Worm (Caenorhabditis elegans) whole organism, late embryonic: ENCODE results near the gene T05A8.6.

ENCODE experiments used
- ceh-22 ChIP-seq: sonication (generic microtip); optimal IDR thresholded peaks from 2 replicates; lab custom pipeline; 2017; ENCODE audit warnings: missing biosample characterization, missing genetic modification characterization
- hlh-6 ChIP-seq: sonication (generic microtip); optimal IDR thresholded peaks from 2 replicates; lab custom pipeline; 2016; ENCODE audit warnings: missing genotype, missing genetic modification characterization, missing compliant biosample characterization
- mec-3 ChIP-seq: sonication (generic microtip); optimal IDR thresholded peaks from 2 replicates; lab custom pipeline; 2016; ENCODE audit warnings: borderline replicate concordance, missing genetic modification characterization, missing compliant biosample characterization

ce11 chrII:2726774-2727173 is 12.7 kb downstream of the T05A8.6 start:
- TF ChIP-seq ceh-22: no peak
- TF ChIP-seq hlh-6 (tag; lab: Kevin White, UChicago): no peak
- no peak for TF ChIP-seq mec-3 (tag; lab: Kevin White, UChicago)
